Fruit fly (Drosophila melanogaster) Kc167 (cell line): ENCODE data around the gene CG17190.

Source experiments
- Myc ChIP-seq: fragments of >200 bp; optimal IDR thresholded peaks from 2 replicates; lab custom pipeline; 2017; ENCODE audit warnings: missing external identifiers
- Sin3A ChIP-seq: fragments of >200 bp; optimal IDR thresholded peaks from 2 replicates; lab custom pipeline; 2018; ENCODE audit warnings: missing external identifiers
- h ChIP-seq: fragments of >200 bp; optimal IDR thresholded peaks from 3 replicates; lab custom pipeline; 2018; ENCODE audit warnings: missing external identifiers
- insv ChIP-seq: fragments of >200 bp; optimal IDR thresholded peaks from 3 replicates; lab custom pipeline; 2018; ENCODE audit warnings: missing external identifiers
- psq ChIP-seq: fragments of >200 bp; optimal IDR thresholded peaks from 2 replicates; lab custom pipeline; 2017; ENCODE audit warnings: missing external identifiers
- ttk ChIP-seq: sonication (Bioruptor generic); optimal IDR thresholded peaks from 2 replicates; lab custom pipeline; 2017; ENCODE audit warnings: missing external identifiers

CG17190 gene

dm6 chr3R:20013404-20013922 lies at the start of gene CG17190, which contains the start of gene CG4836:
Gene CG17190 (minus strand): TSS chr3R:20013504.
Gene CG4836 (plus strand): TSS chr3R:20013872.
- TF ChIP-seq psq (lab: Kevin White, UChicago): no peak
- TF ChIP-seq ttk (lab: Kevin White, UChicago): no peak
- no peak for TF ChIP-seq insv (lab: Kevin White, UChicago)
- TF ChIP-seq Sin3A (lab: Kevin White, UChicago): no peak
- no peak for TF ChIP-seq h (lab: Kevin White, UChicago)
- TF ChIP-seq Myc (lab: Kevin White, UChicago): no peak

DNA sequence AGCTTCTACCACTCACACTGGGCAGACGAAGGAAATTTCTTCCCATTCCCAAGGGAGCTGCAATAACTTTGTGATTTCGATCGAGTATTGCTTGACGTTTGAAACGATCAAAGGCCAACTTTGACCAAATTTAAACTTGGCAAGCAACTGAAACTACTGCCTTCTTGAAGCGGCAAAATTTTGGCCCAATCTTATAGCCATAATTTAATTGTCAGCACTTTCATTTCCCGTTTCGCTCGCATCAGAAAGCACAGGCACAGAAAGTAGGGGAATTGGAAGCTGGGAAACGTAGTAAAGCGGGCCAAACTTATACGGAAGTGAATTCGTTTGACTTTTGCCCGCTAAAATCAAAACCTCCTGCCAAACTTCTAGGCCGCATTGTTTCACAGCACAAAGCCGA lies 46.3 kb upstream of the CG17190 start, which contains the start of gene CG4390:
Gene CG4390 (minus strand): TSS at position 101 of the 400 bp plus-strand sequence.
- no peak for TF ChIP-seq h (lab: Kevin White, UChicago)
- no peak for TF ChIP-seq psq (lab: Kevin White, UChicago)
- no peak for TF ChIP-seq Sin3A (lab: Kevin White, UChicago)
- no peak for TF ChIP-seq insv (lab: Kevin White, UChicago)
- TF ChIP-seq ttk (lab: Kevin White, UChicago): no peak
- TF ChIP-seq Myc (lab: Kevin White, UChicago): no peak

- TF ChIP-seq psq (lab: Kevin White, UChicago): no peak
- no peak for TF ChIP-seq h (lab: Kevin White, UChicago)
- TF ChIP-seq Myc (lab: Kevin White, UChicago): no peak
- TF ChIP-seq insv (lab: Kevin White, UChicago): no peak
Observed at dm6 chr3R:20058960-20059359, 45.7 kb upstream of the CG17190 start.

- no peak for TF ChIP-seq Sin3A (lab: Kevin White, UChicago)
- no peak for TF ChIP-seq Myc (lab: Kevin White, UChicago)
- TF ChIP-seq insv (lab: Kevin White, UChicago): no peak
- TF ChIP-seq h (lab: Kevin White, UChicago): no peak
- TF ChIP-seq psq (lab: Kevin White, UChicago): no peak
Observed at dm6 chr3R:20057501-20057900, 44.2 kb upstream of the CG17190 start, which contains the start of gene mdlc. Gene mdlc (plus strand): TSS chr3R:20057748.

- TF ChIP-seq ttk (lab: Kevin White, UChicago) (no peak), Myc (lab: Kevin White, UChicago) (no peak), h (lab: Kevin White, UChicago) (no peak), Sin3A (lab: Kevin White, UChicago) (no peak)
Observed at dm6 chr3R:20055809-20056208, 42.5 kb upstream of the CG17190 start, which contains the start of gene CG17193. Gene CG17193 (minus strand): TSS chr3R:20056097.

dm6 chr3R:20042457-20042856 lies 29.2 kb upstream of the CG17190 start, which contains the start of the genes CG33934 and Indy-2:
Gene CG33934 (plus strand): TSS chr3R:20042757.
Gene Indy-2 (plus strand): TSS chr3R:20042757.
- no peak for TF ChIP-seq Sin3A (lab: Kevin White, UChicago)
- no peak for TF ChIP-seq insv (lab: Kevin White, UChicago)
- TF ChIP-seq h (lab: Kevin White, UChicago): no peak
- no peak for TF ChIP-seq psq (lab: Kevin White, UChicago)
- TF ChIP-seq Myc (lab: Kevin White, UChicago): no peak
- no peak for TF ChIP-seq ttk (lab: Kevin White, UChicago)

- TF ChIP-seq Sin3A (lab: Kevin White, UChicago) (no peak), psq (lab: Kevin White, UChicago) (no peak), Myc (lab: Kevin White, UChicago) (no peak), ttk (lab: Kevin White, UChicago) (no peak), insv (lab: Kevin White, UChicago) (no peak), h (lab: Kevin White, UChicago) (no peak)
Observed at dm6 chr3R:20035887-20036286, 22.6 kb upstream of the CG17190 start, which contains the start of gene Regnase-1. Gene Regnase-1 (minus strand): TSS chr3R:20036056.

dm6 chr3R:20031764-20032079 lies 18.4 kb upstream of the CG17190 start, which contains the start of gene idc:
Gene idc (plus strand): TSS chr3R:20031823.
- TF ChIP-seq insv (lab: Kevin White, UChicago) (no peak), ttk (lab: Kevin White, UChicago) (no peak), Myc (lab: Kevin White, UChicago) (no peak), h (lab: Kevin White, UChicago) (no peak), psq (lab: Kevin White, UChicago) (no peak), Sin3A (lab: Kevin White, UChicago) (no peak)

dm6 chr3R:20031043-20031763 lies 17.9 kb upstream of the CG17190 start, which contains the start of gene trem:
Gene trem (minus strand): TSS chr3R:20031309.
- TF ChIP-seq Sin3A (lab: Kevin White, UChicago) (no peak), psq (lab: Kevin White, UChicago) (no peak), insv (lab: Kevin White, UChicago) (no peak), h (lab: Kevin White, UChicago) (no peak), Myc (lab: Kevin White, UChicago) (no peak), ttk (lab: Kevin White, UChicago) (no peak)

DNA sequence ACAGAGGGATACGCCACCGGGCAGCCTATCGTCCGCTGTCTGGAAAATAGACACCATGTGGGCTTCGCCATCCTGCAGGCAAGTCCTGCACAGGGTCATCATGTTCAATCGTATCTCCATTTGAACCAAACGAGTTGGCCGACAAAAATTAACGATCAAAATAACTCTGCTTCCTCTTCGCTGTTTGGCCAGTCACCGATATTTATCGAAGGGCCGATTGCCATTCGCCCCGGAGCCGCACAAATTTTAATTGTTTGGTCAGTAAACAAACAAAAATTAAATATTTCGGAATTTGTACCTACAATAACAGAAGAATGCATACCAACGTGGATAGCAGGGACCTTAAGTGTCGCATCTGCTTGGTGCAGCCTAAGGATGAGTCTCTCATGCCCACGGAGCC lies 14.5 kb upstream of the CG17190 start, which contains the start of the genes CG4424 and CG4854:
Gene CG4424 (minus strand): TSS at position 200 of the 400 bp plus-strand sequence.
Gene CG4854 (plus strand): TSS at position 218 of the 400 bp plus-strand sequence.
- TF ChIP-seq Myc (lab: Kevin White, UChicago) (no peak), ttk (lab: Kevin White, UChicago) (no peak), h (lab: Kevin White, UChicago) (no peak), Sin3A (lab: Kevin White, UChicago) (no peak), insv (lab: Kevin White, UChicago) (no peak), psq (lab: Kevin White, UChicago) (no peak)
